Fruit fly (Drosophila melanogaster) whole organism, embryonic: ENCODE results near the gene CG3726.

Source experiments
- Aef1 ChIP-seq: fragments of 200-800 bp; sonication (Bioruptor generic); IDR thresholded peaks from 3 replicates; pipeline ENCODE4 v1.3.6; 2022; ENCODE audit warnings: missing biosample characterization, missing genetic modification characterization
- Asciz ChIP-seq: fragments of 200-800 bp; sonication (Bioruptor generic); optimal IDR thresholded peaks from 2 replicates; lab custom pipeline; 2017; ENCODE audit warnings: missing biosample characterization, mild to moderate bottlenecking, missing genetic modification characterization, missing genetic modification reagents
- CG10267 ChIP-seq: fragments of 200-800 bp; sonication (Bioruptor generic); optimal IDR thresholded peaks from 2 replicates; lab custom pipeline; 2018; ENCODE audit warnings: missing biosample characterization, mild to moderate bottlenecking, missing genetic modification characterization, moderate library complexity
- CG13894 ChIP-seq: fragments of 200-800 bp; sonication (Bioruptor generic); optimal IDR thresholded peaks from 3 replicates; lab custom pipeline; 2018; ENCODE audit warnings: missing biosample characterization, mild to moderate bottlenecking, missing genetic modification characterization, moderate library complexity
- CG14441 ChIP-seq: fragments of 200-800 bp; sonication (Bioruptor generic); IDR thresholded peaks from 2 replicates; pipeline ENCODE4 v1.3.6; 2022; ENCODE audit warnings: missing biosample characterization, missing genetic modification characterization
- CG17361 ChIP-seq: fragments of 200-800 bp; sonication (Bioruptor generic); IDR thresholded peaks from 3 replicates; pipeline ENCODE4 v1.3.6; 2022; ENCODE audit warnings: missing biosample characterization, missing genetic modification characterization
- CG18262 ChIP-seq: fragments of 200-800 bp; optimal IDR thresholded peaks from 3 replicates; lab custom pipeline; 2019; ENCODE audit warnings: missing biosample characterization, mild to moderate bottlenecking, missing genetic modification characterization, moderate library complexity
- CG1832 ChIP-seq: fragments of 200-800 bp; sonication (Bioruptor generic); optimal IDR thresholded peaks from 2 replicates; lab custom pipeline; 2017; ENCODE audit warnings: missing biosample characterization, mild to moderate bottlenecking, missing genetic modification characterization, inconsistent platforms
- CG2199 ChIP-seq: fragments of 200-800 bp; sonication (Bioruptor generic); IDR thresholded peaks from 3 replicates; pipeline ENCODE4 v1.3.6; 2022; ENCODE audit warnings: missing biosample characterization, missing genetic modification characterization
- CG2678 ChIP-seq: fragments of 200-800 bp; sonication (Bioruptor generic); optimal IDR thresholded peaks from 3 replicates; lab custom pipeline; 2019; ENCODE audit warnings: missing biosample characterization, mild to moderate bottlenecking, missing genetic modification characterization, moderate library complexity
- CG2712 ChIP-seq: fragments of 200-800 bp; optimal IDR thresholded peaks from 3 replicates; lab custom pipeline; 2019; ENCODE audit warnings: missing biosample characterization, mild to moderate bottlenecking, missing genetic modification characterization, moderate library complexity
- CG2875 ChIP-seq: fragments of 200-800 bp; sonication (Bioruptor generic); optimal IDR thresholded peaks from 2 replicates; lab custom pipeline; 2017; ENCODE audit warnings: missing biosample characterization, mild to moderate bottlenecking, missing genetic modification characterization, missing genetic modification reagents
- CG30020 ChIP-seq: fragments of 200-800 bp; optimal IDR thresholded peaks from 2 replicates; lab custom pipeline; 2019; ENCODE audit warnings: missing biosample characterization, mild to moderate bottlenecking, missing genetic modification characterization, moderate library complexity
- CG3163 ChIP-seq: fragments of 200-800 bp; sonication (Bioruptor generic); optimal IDR thresholded peaks from 3 replicates; lab custom pipeline; 2016; ENCODE audit warnings: missing biosample characterization, missing genetic modification characterization
- CG32767 ChIP-seq: fragments of 200-800 bp; sonication (Bioruptor generic); IDR thresholded peaks from 2 replicates; pipeline ENCODE4 v1.3.6; 2022; ENCODE audit warnings: missing biosample characterization, missing genetic modification characterization
- CG33557 ChIP-seq: fragments of 200-800 bp; sonication (Bioruptor generic); optimal IDR thresholded peaks from 2 replicates; lab custom pipeline; 2019; ENCODE audit warnings: missing biosample characterization, mild to moderate bottlenecking, missing genetic modification characterization, moderate library complexity
- CG4282 ChIP-seq: fragments of 200-800 bp; sonication (Bioruptor generic); optimal IDR thresholded peaks from 2 replicates; lab custom pipeline; 2016; ENCODE audit warnings: missing biosample characterization, missing genetic modification characterization
- CG7786 ChIP-seq: fragments of 200-800 bp; sonication (Bioruptor generic); optimal IDR thresholded peaks from 2 replicates; lab custom pipeline; 2016; ENCODE audit warnings: missing biosample characterization, missing genetic modification characterization
- CG7928 ChIP-seq: fragments of 200-800 bp; sonication (Bioruptor generic); optimal IDR thresholded peaks from 2 replicates; lab custom pipeline; 2017; ENCODE audit warnings: missing biosample characterization, mild to moderate bottlenecking, missing genetic modification characterization
- CG8281 ChIP-seq: fragments of 200-800 bp; sonication (Bioruptor generic); optimal IDR thresholded peaks from 2 replicates; lab custom pipeline; 2018; ENCODE audit warnings: missing biosample characterization, mild to moderate bottlenecking, missing genetic modification characterization, moderate library complexity
- CG9876 ChIP-seq: fragments of 200-800 bp; sonication (Bioruptor generic); optimal IDR thresholded peaks from 2 replicates; lab custom pipeline; 2016; ENCODE audit warnings: missing biosample characterization, missing genetic modification characterization
- E2f1 ChIP-seq: fragments of 200-800 bp; sonication (Bioruptor generic); IDR thresholded peaks from 2 replicates; pipeline ENCODE4 v1.3.6; 2022; ENCODE audit warnings: missing biosample characterization, missing genetic modification characterization
- ERR ChIP-seq: fragments of 200-800 bp; sonication (Bioruptor generic); optimal IDR thresholded peaks from 2 replicates; lab custom pipeline; 2016; ENCODE audit warnings: missing biosample characterization, missing genetic modification characterization
- Ets65A ChIP-seq: fragments of 200-800 bp; sonication (Bioruptor generic); peaks from one replicate; lab custom pipeline; 2016; ENCODE audit warnings: missing biosample characterization, missing genetic modification characterization
- Ets97D ChIP-seq: fragments of 200-800 bp; sonication (Bioruptor generic); optimal IDR thresholded peaks from 3 replicates; lab custom pipeline; 2016; ENCODE audit warnings: missing biosample characterization, missing genetic modification characterization
- Hmx ChIP-seq: fragments of 200-800 bp; sonication (Bioruptor generic); optimal IDR thresholded peaks from 2 replicates; lab custom pipeline; 2016; ENCODE audit warnings: missing biosample characterization, missing genetic modification characterization
- Nf-YC ChIP-seq: fragments of 200-800 bp; optimal IDR thresholded peaks from 3 replicates; lab custom pipeline; 2019; ENCODE audit warnings: missing biosample characterization, mild to moderate bottlenecking, missing genetic modification characterization, moderate library complexity
- Pdp1 ChIP-seq, 2 experiments: fragments of 200-800 bp; sonication (Bioruptor generic); optimal IDR thresholded peaks; 3 replicates each; lab custom pipeline; 2016; ENCODE audit warnings: missing biosample characterization in 2 of 2, missing genetic modification characterization in 2 of 2, mild to moderate bottlenecking in 1 of 2, moderate library complexity in 1 of 2
- Sox102F ChIP-seq: fragments of 200-800 bp; sonication (Bioruptor generic); optimal IDR thresholded peaks from 2 replicates; lab custom pipeline; 2018; ENCODE audit warnings: missing biosample characterization, mild to moderate bottlenecking, missing genetic modification characterization, moderate library complexity
- abd-A ChIP-seq: fragments of 200-800 bp; sonication (Bioruptor generic); optimal IDR thresholded peaks from 3 replicates; lab custom pipeline; 2019; ENCODE audit warnings: missing biosample characterization, mild to moderate bottlenecking, missing genetic modification characterization, moderate library complexity
- ap ChIP-seq: fragments of 200-800 bp; sonication (Bioruptor generic); IDR thresholded peaks from 2 replicates; pipeline ENCODE4 v1.3.6; 2022; ENCODE audit warnings: missing biosample characterization, missing genetic modification characterization
- cad ChIP-seq: fragments of >200 bp; optimal IDR thresholded peaks from 2 replicates; lab custom pipeline; 2017; ENCODE audit warnings: missing biosample characterization, missing genetic modification characterization
- dati ChIP-seq: fragments of 200-800 bp; sonication (Bioruptor generic); IDR thresholded peaks from 2 replicates; pipeline ENCODE4 v1.3.6; 2022; ENCODE audit warnings: missing biosample characterization, missing genetic modification characterization
- exex ChIP-seq: fragments of 200-800 bp; sonication (Bioruptor generic); optimal IDR thresholded peaks from 4 replicates; lab custom pipeline; 2018; ENCODE audit warnings: missing biosample characterization, mild to moderate bottlenecking, missing genetic modification characterization, moderate library complexity
- fd64A ChIP-seq: fragments of 200-800 bp; sonication (Bioruptor generic); optimal IDR thresholded peaks from 3 replicates; lab custom pipeline; 2018; ENCODE audit warnings: missing biosample characterization, mild to moderate bottlenecking, missing genetic modification characterization
- mirr ChIP-seq: fragments of 200-800 bp; sonication (Bioruptor generic); optimal IDR thresholded peaks from 3 replicates; lab custom pipeline; 2018; ENCODE audit warnings: missing biosample characterization, mild to moderate bottlenecking, missing genetic modification characterization
- nerfin-1 ChIP-seq: fragments of 200-800 bp; sonication (Bioruptor generic); optimal IDR thresholded peaks from 3 replicates; lab custom pipeline; 2019; ENCODE audit warnings: missing biosample characterization, mild to moderate bottlenecking, missing genetic modification characterization, moderate library complexity
- nom ChIP-seq: fragments of 200-800 bp; sonication (Bioruptor generic); optimal IDR thresholded peaks from 2 replicates; lab custom pipeline; 2017; ENCODE audit warnings: missing biosample characterization, missing genetic modification characterization, mild to moderate bottlenecking, moderate library complexity, missing genetic modification reagents
- run ChIP-seq: fragments of 200-800 bp; sonication (Bioruptor generic); optimal IDR thresholded peaks from 3 replicates; lab custom pipeline; 2018; ENCODE audit warnings: missing biosample characterization, mild to moderate bottlenecking, missing genetic modification characterization
- slp2 ChIP-seq: fragments of 200-800 bp; sonication (Bioruptor generic); optimal IDR thresholded peaks from 2 replicates; lab custom pipeline; 2016; ENCODE audit warnings: missing biosample characterization, missing genetic modification characterization
- so ChIP-seq: fragments of 200-800 bp; sonication (Bioruptor generic); IDR thresholded peaks from 3 replicates; pipeline ENCODE4 v1.3.6; 2022; ENCODE audit warnings: missing biosample characterization, missing genetic modification characterization
- sqz ChIP-seq: fragments of 200-800 bp; sonication (Bioruptor generic); optimal IDR thresholded peaks from 3 replicates; lab custom pipeline; 2018; ENCODE audit warnings: missing biosample characterization, mild to moderate bottlenecking, missing genetic modification characterization
- sug ChIP-seq: fragments of 200-800 bp; optimal IDR thresholded peaks from 2 replicates; lab custom pipeline; 2019; ENCODE audit warnings: missing biosample characterization, mild to moderate bottlenecking, missing genetic modification characterization, moderate library complexity
- tin ChIP-seq: fragments of 200-800 bp; sonication (Bioruptor generic); optimal IDR thresholded peaks from 3 replicates; lab custom pipeline; 2016; ENCODE audit warnings: missing biosample characterization, missing genetic modification characterization
- tll ChIP-seq, 2 experiments: fragments of 200-800 bp in 1 of 2; fragments of >200 bp in 1 of 2; sonication (Bioruptor generic) in 1 of 2; optimal IDR thresholded peaks; 2 replicates each; lab custom pipeline; 2017 to 2019; ENCODE audit warnings: missing biosample characterization in 2 of 2, missing genetic modification characterization in 2 of 2, mild to moderate bottlenecking in 1 of 2, moderate library complexity in 1 of 2
- ttk ChIP-seq: fragments of 200-800 bp; sonication (Bioruptor generic); IDR thresholded peaks from 2 replicates; pipeline ENCODE4 v2.1.2; 2022; ENCODE audit warnings: missing biosample characterization, missing genetic modification characterization
- tx ChIP-seq: fragments of 200-800 bp; sonication (Bioruptor generic); optimal IDR thresholded peaks from 2 replicates; lab custom pipeline; 2016; ENCODE audit warnings: missing biosample characterization, missing genetic modification characterization
- unc-4 ChIP-seq: fragments of 200-800 bp; sonication (Bioruptor generic); IDR thresholded peaks from 2 replicates; pipeline ENCODE4 v1.3.6; 2022; ENCODE audit warnings: missing biosample characterization, missing genetic modification characterization; ENCODE audit not compliant: partially characterized antibody

The CG3726 gene

DNA sequence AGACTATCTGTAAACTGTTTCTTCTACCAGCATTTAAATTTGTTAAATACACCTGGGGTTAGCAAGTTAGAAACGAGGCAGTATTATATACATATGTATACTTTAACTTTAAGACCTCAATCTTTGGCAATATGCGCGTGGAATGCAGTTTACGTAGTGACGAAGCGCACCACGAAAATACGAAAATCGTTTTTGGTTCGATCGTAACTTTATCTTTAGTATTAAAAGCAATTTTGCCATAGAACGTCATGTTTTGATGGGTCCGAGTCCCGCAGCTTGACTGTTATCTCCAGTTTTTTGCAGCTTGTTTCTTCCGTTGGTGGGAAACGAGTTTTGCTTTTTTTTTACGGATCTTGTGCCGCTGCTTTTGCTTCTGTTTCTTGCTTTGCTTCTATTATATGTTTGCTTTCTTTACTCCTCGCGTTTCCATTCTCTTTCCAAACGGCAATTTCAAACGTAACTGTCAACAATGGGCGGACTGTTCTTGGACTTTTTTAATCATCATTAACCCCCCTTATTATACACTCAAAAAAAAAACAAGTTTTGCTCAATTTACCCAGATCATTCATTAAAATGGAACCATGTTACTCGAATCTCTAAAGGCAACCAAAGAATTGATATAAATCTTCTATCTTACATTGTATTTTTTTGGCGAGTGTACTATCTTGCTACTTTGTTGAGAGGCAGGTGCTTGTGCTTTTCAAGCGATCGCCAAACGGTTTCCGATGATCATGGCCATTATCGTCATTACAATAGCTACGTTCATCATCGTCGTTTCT lies 25.0 kb upstream of the CG3726 start (continued):
- TF ChIP-seq CG4282, result no peak
- TF ChIP-seq CG10267 (tag; lab: Kevin White, UChicago), result peak; percentile 10
- no peak for TF ChIP-seq cad
- TF ChIP-seq CG2875 (GFP tag; lab: Kevin White, UChicago), result no peak
- TF ChIP-seq ap (GFP tag; lab: Robert Waterston, UW), result no peak
- TF ChIP-seq unc-4 (GFP tag; lab: Robert Waterston, UW), result no peak
- TF ChIP-seq run (tag; lab: Kevin White, UChicago), result no peak
- TF ChIP-seq abd-A, result no peak
- TF ChIP-seq CG8281 (tag; lab: Kevin White, UChicago), result no peak
- TF ChIP-seq CG33557, result no peak
- 0 out of 2 replicates have a peak, but pooled peaks have one; percentile 29 for TF ChIP-seq ttk (GFP tag; lab: Robert Waterston, UW)
- no peak for TF ChIP-seq CG3163 (GFP tag; lab: Kevin White, UChicago)
- peak; percentile 20 for TF ChIP-seq Sox102F (GFP tag; lab: Kevin White, UChicago)
- peak; percentile 15 for TF ChIP-seq CG18262 (tag; lab: Kevin White, UChicago)
- no peak for TF ChIP-seq CG1832 (GFP tag; lab: Kevin White, UChicago)
- no peak for TF ChIP-seq Hmx (GFP tag; lab: Kevin White, UChicago)
- TF ChIP-seq CG32767 (GFP tag; lab: Robert Waterston, UW), result no peak
- TF ChIP-seq fd64A (GFP tag; lab: Kevin White, UChicago), result no peak
- TF ChIP-seq tin (GFP tag; lab: Kevin White, UChicago), result peak; percentile 21
- no peak for TF ChIP-seq tll (GFP tag; optimal IDR thresholded peaks at IDR 0.05; lab: Kevin White, UChicago)

- TF ChIP-seq so (GFP tag; lab: Robert Waterston, UW) (no peak), tx (GFP tag; lab: Kevin White, UChicago) (no peak), CG13894 (no peak), CG30020 (tag; lab: Kevin White, UChicago) (no peak), Ets65A (GFP tag; lab: Kevin White, UChicago) (peak; percentile 50), CG14441 (GFP tag; lab: Robert Waterston, UW) (peak; percentile 26; the same call in 1 of the 2 replicates), dati (no peak), nerfin-1 (tag; lab: Kevin White, UChicago) (no peak), CG2199 (GFP tag; lab: Robert Waterston, UW) (no peak), nom (GFP tag; lab: Kevin White, UChicago) (peak; percentile 67)
Observed at dm6 chrX:5892512-5892911, 24.4 kb upstream of the CG3726 start.

- TF ChIP-seq Ets97D (GFP tag; lab: Kevin White, UChicago), result no peak
- no peak for TF ChIP-seq CG7928 (GFP tag; lab: Kevin White, UChicago)
- no peak for TF ChIP-seq Aef1 (GFP tag; lab: Robert Waterston, UW)
- no peak for TF ChIP-seq E2f1
- no peak for TF ChIP-seq CG33557
- peak; percentile 33; the same call in 1 of the 3 replicates for TF ChIP-seq CG17361 (GFP tag; lab: Robert Waterston, UW)
- no peak for TF ChIP-seq CG2678 (tag; lab: Kevin White, UChicago)
- peak; percentile 97 for TF ChIP-seq exex (tag; lab: Kevin White, UChicago)
- TF ChIP-seq Asciz (GFP tag; lab: Kevin White, UChicago), result no peak
- TF ChIP-seq Pdp1 (GFP tag; optimal IDR thresholded peaks at IDR 0.05; lab: Kevin White, UChicago), result peak in 1 of 2 experiments; percentile 29
- TF ChIP-seq Nf-YC (tag; lab: Kevin White, UChicago), result peak; percentile 16
- no peak for TF ChIP-seq CG7786 (GFP tag; lab: Kevin White, UChicago)
- no peak for TF ChIP-seq ERR (GFP tag; lab: Kevin White, UChicago)
- TF ChIP-seq CG9876, result no peak
- TF ChIP-seq sug, result peak; percentile 76
- no peak for TF ChIP-seq slp2
- no peak for TF ChIP-seq CG2712 (tag; lab: Kevin White, UChicago)
- TF ChIP-seq Hmx (GFP tag; lab: Kevin White, UChicago), result no peak
- TF ChIP-seq sqz, result peak; percentile 56
- TF ChIP-seq mirr (GFP tag; lab: Kevin White, UChicago), result peak; percentile 57
Observed at dm6 chrX:5893165-5893564, 23.7 kb upstream of the CG3726 start.
